Fruit fly (Drosophila melanogaster) whole organism, adult: ENCODE measurements around the gene CG13607.

Source experiments
- CG11617 ChIP-seq: fragments of 200-800 bp; sonication (Bioruptor generic); optimal IDR thresholded peaks from 2 replicates; lab custom pipeline; 2017; ENCODE audit warnings: mild to moderate bottlenecking, missing biosample characterization, missing genetic modification reagents, missing genetic modification characterization
- CG12768 ChIP-seq: fragments of 200-800 bp; sonication (Bioruptor generic); optimal IDR thresholded peaks from 2 replicates; lab custom pipeline; 2017; ENCODE audit warnings: missing biosample characterization, missing genetic modification characterization, mild to moderate bottlenecking, moderate library complexity, missing genetic modification reagents
- CG14711 ChIP-seq: fragments of 200-800 bp; sonication (Bioruptor generic); optimal IDR thresholded peaks from 2 replicates; lab custom pipeline; 2018; ENCODE audit warnings: missing biosample characterization, mild to moderate bottlenecking, missing genetic modification characterization, moderate library complexity
- CG1620 ChIP-seq: fragments of 200-800 bp; sonication (Bioruptor generic); optimal IDR thresholded peaks from 2 replicates; lab custom pipeline; 2016; ENCODE audit warnings: missing biosample characterization, missing genetic modification characterization
- CG5204 ChIP-seq: fragments of 200-800 bp; sonication (Bioruptor generic); optimal IDR thresholded peaks from 2 replicates; lab custom pipeline; 2016; ENCODE audit warnings: missing biosample characterization, missing genetic modification characterization
- Clk ChIP-seq: fragments of 200-800 bp; sonication (Bioruptor generic); optimal IDR thresholded peaks from 2 replicates; lab custom pipeline; 2017; ENCODE audit warnings: missing biosample characterization, missing genetic modification characterization
- Hr96 ChIP-seq: fragments of 200-800 bp; sonication (Bioruptor generic); optimal IDR thresholded peaks from 2 replicates; lab custom pipeline; 2016; ENCODE audit warnings: missing biosample characterization, missing genetic modification characterization
- Mnt ChIP-seq: fragments of 200-800 bp; sonication (Bioruptor generic); optimal IDR thresholded peaks from 2 replicates; lab custom pipeline; 2016; ENCODE audit warnings: missing biosample characterization, mild to moderate bottlenecking, missing genetic modification characterization
- bab1 ChIP-seq: fragments of 200-800 bp; sonication (Bioruptor generic); optimal IDR thresholded peaks from 3 replicates; lab custom pipeline; 2019; ENCODE audit warnings: missing biosample characterization, mild to moderate bottlenecking, missing genetic modification characterization, moderate library complexity
- cic ChIP-seq: fragments of 200-800 bp; sonication (Bioruptor generic); optimal IDR thresholded peaks from 2 replicates; lab custom pipeline; 2017; ENCODE audit warnings: missing biosample characterization, mild to moderate bottlenecking, missing genetic modification characterization, moderate library complexity
- cnc ChIP-seq, 2 experiments: fragments of >200 bp; optimal IDR thresholded peaks; 2 replicates each; lab custom pipeline; 2017
- kay ChIP-seq: fragments of 200-800 bp; sonication (Bioruptor generic); peaks from one replicate; lab custom pipeline; 2016; ENCODE audit warnings: missing biosample characterization, missing genetic modification characterization, borderline replicate concordance
- ovo ChIP-seq: fragments of 200-800 bp; sonication (Bioruptor generic); optimal IDR thresholded peaks from 2 replicates; lab custom pipeline; 2016; ENCODE audit warnings: missing biosample characterization, missing genetic modification characterization
- tj ChIP-seq: fragments of 200-800 bp; sonication (Bioruptor generic); optimal IDR thresholded peaks from 3 replicates; lab custom pipeline; 2017; ENCODE audit warnings: missing biosample characterization, mild to moderate bottlenecking, missing genetic modification characterization, moderate library complexity

- no peak for TF ChIP-seq bab1 (GFP tag; lab: Kevin White, UChicago)
- no peak for TF ChIP-seq kay (GFP tag; lab: Kevin White, UChicago)
- no peak for TF ChIP-seq ovo (GFP tag; lab: Kevin White, UChicago)
- TF ChIP-seq Hr96 (GFP tag; lab: Kevin White, UChicago), result no peak
- no peak for TF ChIP-seq tj
- TF ChIP-seq CG5204 (GFP tag; lab: Kevin White, UChicago), result no peak
- no peak for TF ChIP-seq CG12768 (GFP tag; lab: Kevin White, UChicago)
- no peak for TF ChIP-seq Mnt (GFP tag; lab: Kevin White, UChicago)
- TF ChIP-seq CG11617, result no peak
- no peak for TF ChIP-seq CG1620 (GFP tag; lab: Kevin White, UChicago)
- TF ChIP-seq cnc (optimal IDR thresholded peaks at IDR 0.05; lab: Kevin White, UChicago), result no peak
- TF ChIP-seq cic (GFP tag; lab: Kevin White, UChicago), result no peak
- TF ChIP-seq Clk (GFP tag; lab: Kevin White, UChicago), result no peak
- TF ChIP-seq CG14711, result no peak
Observed at dm6 chr3R:24121669-24122068, 5.5 kb upstream of the CG13607 start.
